Fruit fly (Drosophila melanogaster) whole organism, adult: ENCODE results near the gene CG6236.

ENCODE experiments used
- CG11617 ChIP-seq: fragments of 200-800 bp; sonication (Bioruptor generic); optimal IDR thresholded peaks from 2 replicates; lab custom pipeline; 2017; ENCODE audit warnings: mild to moderate bottlenecking, missing biosample characterization, missing genetic modification reagents, missing genetic modification characterization
- CG12768 ChIP-seq: fragments of 200-800 bp; sonication (Bioruptor generic); optimal IDR thresholded peaks from 2 replicates; lab custom pipeline; 2017; ENCODE audit warnings: missing biosample characterization, missing genetic modification characterization, mild to moderate bottlenecking, moderate library complexity, missing genetic modification reagents
- CG14711 ChIP-seq: fragments of 200-800 bp; sonication (Bioruptor generic); optimal IDR thresholded peaks from 2 replicates; lab custom pipeline; 2018; ENCODE audit warnings: missing biosample characterization, mild to moderate bottlenecking, missing genetic modification characterization, moderate library complexity
- CG1620 ChIP-seq: fragments of 200-800 bp; sonication (Bioruptor generic); optimal IDR thresholded peaks from 2 replicates; lab custom pipeline; 2016; ENCODE audit warnings: missing biosample characterization, missing genetic modification characterization
- CG33017 ChIP-seq: fragments of 200-800 bp; sonication (Bioruptor generic); optimal IDR thresholded peaks from 2 replicates; lab custom pipeline; 2018; ENCODE audit warnings: missing biosample characterization, mild to moderate bottlenecking, missing genetic modification characterization, moderate library complexity
- CG5204 ChIP-seq: fragments of 200-800 bp; sonication (Bioruptor generic); optimal IDR thresholded peaks from 2 replicates; lab custom pipeline; 2016; ENCODE audit warnings: missing biosample characterization, missing genetic modification characterization
- CG7045 ChIP-seq: fragments of 200-800 bp; sonication (Bioruptor generic); optimal IDR thresholded peaks from 2 replicates; lab custom pipeline; 2017; ENCODE audit warnings: missing biosample characterization, mild to moderate bottlenecking, missing genetic modification characterization
- CG7101 ChIP-seq: fragments of 200-800 bp; sonication (Bioruptor generic); optimal IDR thresholded peaks from 2 replicates; lab custom pipeline; 2018; ENCODE audit warnings: missing biosample characterization, mild to moderate bottlenecking, missing genetic modification characterization, moderate library complexity
- Clk ChIP-seq: fragments of 200-800 bp; sonication (Bioruptor generic); optimal IDR thresholded peaks from 2 replicates; lab custom pipeline; 2017; ENCODE audit warnings: missing biosample characterization, missing genetic modification characterization
- Crg-1 ChIP-seq: fragments of 200-800 bp; sonication (Bioruptor generic); optimal IDR thresholded peaks from 2 replicates; lab custom pipeline; 2016; ENCODE audit warnings: missing biosample characterization, missing genetic modification characterization
- Hr96 ChIP-seq: fragments of 200-800 bp; sonication (Bioruptor generic); optimal IDR thresholded peaks from 2 replicates; lab custom pipeline; 2016; ENCODE audit warnings: missing biosample characterization, missing genetic modification characterization
- Mnt ChIP-seq: fragments of 200-800 bp; sonication (Bioruptor generic); optimal IDR thresholded peaks from 2 replicates; lab custom pipeline; 2016; ENCODE audit warnings: missing biosample characterization, mild to moderate bottlenecking, missing genetic modification characterization
- bab1 ChIP-seq: fragments of 200-800 bp; sonication (Bioruptor generic); optimal IDR thresholded peaks from 3 replicates; lab custom pipeline; 2019; ENCODE audit warnings: missing biosample characterization, mild to moderate bottlenecking, missing genetic modification characterization, moderate library complexity
- cic ChIP-seq: fragments of 200-800 bp; sonication (Bioruptor generic); optimal IDR thresholded peaks from 2 replicates; lab custom pipeline; 2017; ENCODE audit warnings: missing biosample characterization, mild to moderate bottlenecking, missing genetic modification characterization, moderate library complexity
- cnc ChIP-seq, 2 experiments: fragments of >200 bp; optimal IDR thresholded peaks; 2 replicates each; lab custom pipeline; 2017
- kay ChIP-seq: fragments of 200-800 bp; sonication (Bioruptor generic); peaks from one replicate; lab custom pipeline; 2016; ENCODE audit warnings: missing biosample characterization, missing genetic modification characterization, borderline replicate concordance
- ovo ChIP-seq: fragments of 200-800 bp; sonication (Bioruptor generic); optimal IDR thresholded peaks from 2 replicates; lab custom pipeline; 2016; ENCODE audit warnings: missing biosample characterization, missing genetic modification characterization
- pad ChIP-seq: fragments of 200-800 bp; sonication (Bioruptor generic); optimal IDR thresholded peaks from 3 replicates; lab custom pipeline; 2017; ENCODE audit warnings: missing biosample characterization, missing genetic modification characterization, mild to moderate bottlenecking, moderate library complexity, missing genetic modification reagents
- tj ChIP-seq: fragments of 200-800 bp; sonication (Bioruptor generic); optimal IDR thresholded peaks from 3 replicates; lab custom pipeline; 2017; ENCODE audit warnings: missing biosample characterization, mild to moderate bottlenecking, missing genetic modification characterization, moderate library complexity
- toe ChIP-seq: fragments of 200-800 bp; sonication (Bioruptor generic); optimal IDR thresholded peaks from 2 replicates; lab custom pipeline; 2016; ENCODE audit warnings: missing biosample characterization, missing genetic modification characterization

CG6236 gene

dm6 chr3R:15287763-15288162 is 40.3 kb downstream of the CG6236 start:
- TF ChIP-seq Crg-1 (GFP tag; lab: Kevin White, UChicago) (peak; percentile 33), CG7101 (tag; lab: Kevin White, UChicago) (no peak), ovo (GFP tag; lab: Kevin White, UChicago) (peak; percentile 63), tj (GFP tag; lab: Kevin White, UChicago) (peak; percentile 100), pad (GFP tag; lab: Kevin White, UChicago) (peak; percentile 44), toe (GFP tag; lab: Kevin White, UChicago) (no peak), CG14711 (tag; lab: Kevin White, UChicago) (peak; percentile 5), bab1 (no peak), kay (GFP tag; lab: Kevin White, UChicago) (no peak), CG1620 (GFP tag; lab: Kevin White, UChicago) (peak; percentile 30), cnc (optimal IDR thresholded peaks at IDR 0.05; lab: Kevin White, UChicago) (peak in 1 of 2 experiments; percentile 32), CG11617 (GFP tag; lab: Kevin White, UChicago) (no peak), Mnt (GFP tag; lab: Kevin White, UChicago) (peak; percentile 78), CG7045 (no peak), CG5204 (GFP tag; lab: Kevin White, UChicago) (no peak)

dm6 chr3R:15286693-15287041 is 41.4 kb downstream of the CG6236 start:
- TF ChIP-seq Mnt (GFP tag; lab: Kevin White, UChicago) (peak; percentile 32), tj (GFP tag; lab: Kevin White, UChicago) (no peak), pad (GFP tag; lab: Kevin White, UChicago) (peak; percentile 93), cnc (optimal IDR thresholded peaks at IDR 0.05; lab: Kevin White, UChicago) (no peak), CG12768 (no peak), bab1 (no peak), cic (GFP tag; lab: Kevin White, UChicago) (no peak), CG7101 (tag; lab: Kevin White, UChicago) (no peak), Clk (GFP tag; lab: Kevin White, UChicago) (no peak), kay (GFP tag; lab: Kevin White, UChicago) (peak; percentile 11), CG33017 (tag; lab: Kevin White, UChicago) (no peak)

- TF ChIP-seq kay (GFP tag; lab: Kevin White, UChicago), result peak; percentile 44
- no peak for TF ChIP-seq CG7101 (tag; lab: Kevin White, UChicago)
These were observed 41.9 kb downstream of the CG6236 start for dm6 chr3R:15286024-15286692.

dm6 chr3R:15282982-15283809 is 44.9 kb downstream of the CG6236 start:
- TF ChIP-seq tj (GFP tag; lab: Kevin White, UChicago), result peak; percentile 96
- peak; percentile 44 for TF ChIP-seq kay (GFP tag; lab: Kevin White, UChicago)
- no peak for TF ChIP-seq cic (GFP tag; lab: Kevin White, UChicago)

- TF ChIP-seq CG7045 (no peak), kay (GFP tag; lab: Kevin White, UChicago) (peak; percentile 11)
These were observed 45.7 kb downstream of the CG6236 start for dm6 chr3R:15282326-15282725.

- no peak for TF ChIP-seq CG5204 (GFP tag; lab: Kevin White, UChicago)
- TF ChIP-seq pad (GFP tag; lab: Kevin White, UChicago), result no peak
- TF ChIP-seq bab1, result no peak
- no peak for TF ChIP-seq tj (GFP tag; lab: Kevin White, UChicago)
- TF ChIP-seq Clk (GFP tag; lab: Kevin White, UChicago), result no peak
- no peak for TF ChIP-seq Crg-1 (GFP tag; lab: Kevin White, UChicago)
- no peak for TF ChIP-seq CG33017 (tag; lab: Kevin White, UChicago)
These were observed 46.6 kb downstream of the CG6236 start for dm6 chr3R:15281335-15281963.

- TF ChIP-seq ovo (GFP tag; lab: Kevin White, UChicago) (no peak), kay (GFP tag; lab: Kevin White, UChicago) (no peak), CG1620 (GFP tag; lab: Kevin White, UChicago) (no peak), cnc (optimal IDR thresholded peaks at IDR 0.05; lab: Kevin White, UChicago) (no peak), CG5204 (GFP tag; lab: Kevin White, UChicago) (no peak), Mnt (GFP tag; lab: Kevin White, UChicago) (no peak), bab1 (peak; percentile 34), CG14711 (tag; lab: Kevin White, UChicago) (peak; percentile 16), Crg-1 (GFP tag; lab: Kevin White, UChicago) (no peak), CG11617 (GFP tag; lab: Kevin White, UChicago) (peak; percentile 38), CG33017 (tag; lab: Kevin White, UChicago) (no peak), cic (GFP tag; lab: Kevin White, UChicago) (no peak), Hr96 (GFP tag; lab: Kevin White, UChicago) (no peak), pad (GFP tag; lab: Kevin White, UChicago) (peak; percentile 21), CG12768 (no peak), toe (GFP tag; lab: Kevin White, UChicago) (no peak), Clk (GFP tag; lab: Kevin White, UChicago) (no peak), tj (GFP tag; lab: Kevin White, UChicago) (peak; percentile 9), CG7101 (tag; lab: Kevin White, UChicago) (peak; percentile 8), CG7045 (no peak)
These were observed 47.3 kb downstream of the CG6236 start for dm6 chr3R:15280619-15281334.
